Worm (Caenorhabditis elegans) whole organism, mixed stage, embryonic: ENCODE data around the gene Y53F4B.19.
A peak's percentile ranks its signal among the peaks of the same experiment; 100 is the strongest.

Source experiments
- M03D4.4 ChIP-seq: sonication (generic microtip); optimal IDR thresholded peaks from 2 replicates; lab custom pipeline; 2017; ENCODE audit warnings: mild to moderate bottlenecking, missing genetic modification characterization, missing compliant biosample characterization
- ceh-39 ChIP-seq: fragments of 150-350 bp; optimal IDR thresholded peaks from 2 replicates; lab custom pipeline; 2014; ENCODE audit warnings: missing biosample characterization, missing genetic modification characterization
- ceh-43 ChIP-seq: fragments of 200-800 bp; sonication (Bioruptor generic); optimal IDR thresholded peaks from 2 replicates; lab custom pipeline; 2018; ENCODE audit warnings: mild to moderate bottlenecking, missing genetic modification characterization, moderate library complexity, missing compliant biosample characterization
- ceh-83 ChIP-seq: fragments of 200-800 bp; sonication (Bioruptor generic); optimal IDR thresholded peaks from 2 replicates; lab custom pipeline; 2018; ENCODE audit warnings: mild to moderate bottlenecking, missing genetic modification characterization, missing compliant biosample characterization
- ces-1 ChIP-seq: fragments of 150-350 bp; optimal IDR thresholded peaks from 2 replicates; lab custom pipeline; 2014; ENCODE audit warnings: missing biosample characterization, missing genetic modification reagents, missing genetic modification characterization
- cnd-1 ChIP-seq: fragments of 200-800 bp; sonication (Bioruptor generic); optimal IDR thresholded peaks from 2 replicates; lab custom pipeline; 2018; ENCODE audit warnings: mild to moderate bottlenecking, missing genetic modification characterization, missing compliant biosample characterization
- drap-1 ChIP-seq: fragments of 200-800 bp; sonication (Bioruptor generic); optimal IDR thresholded peaks from 3 replicates; lab custom pipeline; 2018; ENCODE audit warnings: mild to moderate bottlenecking, missing genetic modification characterization, missing compliant biosample characterization
- elt-1 ChIP-seq: sonication (generic microtip); optimal IDR thresholded peaks from 2 replicates; lab custom pipeline; 2017; ENCODE audit warnings: missing genetic modification characterization, mild to moderate bottlenecking, missing compliant biosample characterization, antibody characterized with exemption, moderate library complexity, borderline replicate concordance; ENCODE audit not compliant: insufficient read depth
- elt-3 ChIP-seq: fragments of 150-350 bp; optimal IDR thresholded peaks from 2 replicates; lab custom pipeline; 2014; ENCODE audit warnings: missing biosample characterization, missing genetic modification characterization
- flh-1 ChIP-seq: fragments of 200-800 bp; sonication (Bioruptor generic); optimal IDR thresholded peaks from 2 replicates; lab custom pipeline; 2018; ENCODE audit warnings: mild to moderate bottlenecking, missing genetic modification characterization, moderate library complexity, missing compliant biosample characterization
- hlh-1 ChIP-seq: fragments of 150-350 bp; optimal IDR thresholded peaks from 2 replicates; lab custom pipeline; 2014; ENCODE audit warnings: missing biosample characterization, missing genetic modification reagents, missing genetic modification characterization
- lin-13 ChIP-seq: fragments of 150-350 bp; optimal IDR thresholded peaks from 2 replicates; lab custom pipeline; 2014; ENCODE audit warnings: missing biosample characterization, missing genetic modification characterization
- lin-32 ChIP-seq: fragments of 200-800 bp; sonication (Bioruptor generic); optimal IDR thresholded peaks from 2 replicates; lab custom pipeline; 2018; ENCODE audit warnings: mild to moderate bottlenecking, missing genetic modification characterization, missing compliant biosample characterization
- lsy-2 ChIP-seq: fragments of 150-350 bp; optimal IDR thresholded peaks from 2 replicates; lab custom pipeline; 2014; ENCODE audit warnings: missing biosample characterization, missing genetic modification characterization
- mab-5 ChIP-seq: fragments of 150-350 bp; optimal IDR thresholded peaks from 2 replicates; lab custom pipeline; 2014; ENCODE audit warnings: missing biosample characterization, missing genetic modification characterization
- mls-2 ChIP-seq: sonication (generic microtip); optimal IDR thresholded peaks from 2 replicates; lab custom pipeline; 2016; ENCODE audit warnings: mild to moderate bottlenecking, missing genetic modification characterization, moderate library complexity, missing compliant biosample characterization
- nhr-12 ChIP-seq: fragments of 150-350 bp; optimal IDR thresholded peaks from 2 replicates; lab custom pipeline; 2014; ENCODE audit warnings: missing biosample characterization, missing genetic modification characterization
- nhr-2 ChIP-seq: fragments of 150-350 bp; optimal IDR thresholded peaks from 2 replicates; lab custom pipeline; 2014; ENCODE audit warnings: missing biosample characterization, missing genetic modification characterization
- nhr-237 ChIP-seq: fragments of 150-350 bp; optimal IDR thresholded peaks from 2 replicates; lab custom pipeline; 2014; ENCODE audit warnings: missing biosample characterization, missing genetic modification characterization
- nhr-28 ChIP-seq: fragments of 150-350 bp; optimal IDR thresholded peaks from 2 replicates; lab custom pipeline; 2014; ENCODE audit warnings: missing biosample characterization, missing genetic modification characterization
- nhr-76 ChIP-seq: sonication (generic microtip); optimal IDR thresholded peaks from 2 replicates; lab custom pipeline; 2017; ENCODE audit warnings: missing biosample characterization, missing genetic modification characterization
- pha-4 ChIP-seq: fragments of 150-350 bp; optimal IDR thresholded peaks from 2 replicates; lab custom pipeline; 2018; ENCODE audit warnings: missing biosample characterization, missing genetic modification reagents, missing genetic modification characterization
- sem-2 ChIP-seq: fragments of 200-800 bp; sonication (Bioruptor generic); optimal IDR thresholded peaks from 2 replicates; lab custom pipeline; 2018; ENCODE audit warnings: mild to moderate bottlenecking, missing genetic modification characterization, missing compliant biosample characterization
- snpc-4 ChIP-seq: fragments of 150-350 bp; optimal IDR thresholded peaks from 2 replicates; lab custom pipeline; 2014; ENCODE audit warnings: missing biosample characterization, missing genetic modification characterization
- sptf-1 ChIP-seq: sonication (generic microtip); optimal IDR thresholded peaks from 2 replicates; lab custom pipeline; 2017; ENCODE audit warnings: mild to moderate bottlenecking, missing genetic modification characterization, moderate library complexity, missing compliant biosample characterization
- unc-120 ChIP-seq: sonication (generic microtip); optimal IDR thresholded peaks from 2 replicates; lab custom pipeline; 2017; ENCODE audit warnings: missing genetic modification characterization, missing compliant biosample characterization; ENCODE audit not compliant: poor library complexity, severe bottlenecking
- unc-62 ChIP-seq: fragments of 150-350 bp; optimal IDR thresholded peaks from 2 replicates; lab custom pipeline; 2014; ENCODE audit warnings: missing biosample characterization, missing genetic modification reagents, missing genetic modification characterization
- zip-8 ChIP-seq: fragments of 150-350 bp; optimal IDR thresholded peaks from 2 replicates; lab custom pipeline; 2014; ENCODE audit warnings: missing biosample characterization, missing genetic modification characterization
- ztf-11 ChIP-seq: fragments of 150-350 bp; optimal IDR thresholded peaks from 2 replicates; lab custom pipeline; 2014; ENCODE audit warnings: missing biosample characterization, missing genetic modification characterization

Gene Y53F4B.19

ce11 chrII:15074760-15075159, 2.0 kb upstream of the Y53F4B.19 start:
- no peak for TF ChIP-seq unc-120 (tag; lab: Kevin White, UChicago)
- no peak for TF ChIP-seq ceh-39
- no peak for TF ChIP-seq elt-1 (tag; lab: Kevin White, UChicago)
- TF ChIP-seq nhr-12 (tag; lab: Kevin White, UChicago): no peak
- TF ChIP-seq ceh-83 (GFP tag; lab: Kevin White, UChicago): no peak
- TF ChIP-seq nhr-237 (tag; lab: Kevin White, UChicago): no peak
- no peak for TF ChIP-seq ceh-43 (GFP tag; lab: Kevin White, UChicago)
- TF ChIP-seq, all 35 proteins: peak for 0

ce11 chrII:15080535-15080934, 3.8 kb downstream of the Y53F4B.19 start:
- no peak for TF ChIP-seq lin-13 (tag; lab: Kevin White, UChicago)
- peak; percentile 8 for TF ChIP-seq mls-2 (tag; lab: Kevin White, UChicago)
- peak; percentile 58 for TF ChIP-seq ces-1
- peak; percentile 52 for TF ChIP-seq sptf-1
- TF ChIP-seq unc-120 (tag; lab: Kevin White, UChicago): no peak

- TF ChIP-seq lin-13 (tag; lab: Kevin White, UChicago) (no peak), lin-32 (GFP tag; lab: Kevin White, UChicago) (no peak), M03D4.4 (tag; lab: Kevin White, UChicago) (no peak), nhr-28 (no peak), drap-1 (GFP tag; lab: Kevin White, UChicago) (no peak), pha-4 (tag; lab: Kevin White, UChicago) (no peak), ztf-11 (tag; lab: Kevin White, UChicago) (no peak)
Measured at ce11 chrII:15084170-15084569, 7.4 kb downstream of the Y53F4B.19 start, which contains the start of gene Y53F4B.20. Gene Y53F4B.20, plus strand, starts transcription at chrII:15084470.

- no peak for TF ChIP-seq ceh-43 (GFP tag; lab: Kevin White, UChicago)
- TF ChIP-seq ceh-83 (GFP tag; lab: Kevin White, UChicago): peak; percentile 45
- peak; percentile 5 for TF ChIP-seq M03D4.4 (tag; lab: Kevin White, UChicago)
- no peak for TF ChIP-seq lin-32 (GFP tag; lab: Kevin White, UChicago)
- TF ChIP-seq nhr-28: no peak
- no peak for TF ChIP-seq lsy-2 (tag; lab: Kevin White, UChicago)
- no peak for TF ChIP-seq hlh-1 (tag; lab: Kevin White, UChicago)
- TF ChIP-seq snpc-4 (tag; lab: Kevin White, UChicago): no peak
- TF ChIP-seq nhr-76: no peak
- no peak for TF ChIP-seq flh-1
- TF ChIP-seq cnd-1 (tag; lab: Kevin White, UChicago): no peak
- no peak for TF ChIP-seq drap-1 (GFP tag; lab: Kevin White, UChicago)
- peak; percentile 15 for TF ChIP-seq nhr-237 (tag; lab: Kevin White, UChicago)
- TF ChIP-seq unc-62: no peak
- TF ChIP-seq ces-1: peak; percentile 34
- TF ChIP-seq nhr-2: no peak
- no peak for TF ChIP-seq zip-8
- no peak for TF ChIP-seq elt-1 (tag; lab: Kevin White, UChicago)
- no peak for TF ChIP-seq sptf-1
- TF ChIP-seq nhr-12 (tag; lab: Kevin White, UChicago): no peak
- TF ChIP-seq elt-3 (tag; lab: Kevin White, UChicago): no peak
Measured at ce11 chrII:15089086-15089895, 12.6 kb downstream of the Y53F4B.19 start.

- no peak for TF ChIP-seq elt-3 (tag; lab: Kevin White, UChicago)
- no peak for TF ChIP-seq ceh-39
- TF ChIP-seq drap-1 (GFP tag; lab: Kevin White, UChicago): no peak
- no peak for TF ChIP-seq nhr-28
- TF ChIP-seq mab-5: no peak
- no peak for TF ChIP-seq nhr-76
- TF ChIP-seq unc-120 (tag; lab: Kevin White, UChicago): no peak
- TF ChIP-seq mls-2 (tag; lab: Kevin White, UChicago): no peak
- no peak for TF ChIP-seq nhr-2
- TF ChIP-seq elt-1 (tag; lab: Kevin White, UChicago): no peak
- no peak for TF ChIP-seq lin-32 (GFP tag; lab: Kevin White, UChicago)
- TF ChIP-seq sem-2 (GFP tag; lab: Kevin White, UChicago): no peak
Measured at ce11 chrII:15089896-15090230, 13.1 kb downstream of the Y53F4B.19 start, which contains the start of gene Y53F4B.21. Gene Y53F4B.21, plus strand, starts transcription at chrII:15090180.
